Fruit fly (Drosophila melanogaster): ENCODE data around the gene Sgs4.
A peak's percentile ranks its signal among the peaks of the same experiment; 100 is the strongest.

Sgs4 gene

dm6 chrX:3255569-3256309, 5.8 kb downstream of the Sgs4 start (continued):
- TF ChIP-seq CG6689 (GFP tag; IDR thresholded peaks at IDR 0.05): peak; percentile 95
- peak; percentile 84 for TF ChIP-seq CG11247 (GFP tag; IDR thresholded peaks at IDR 0.05)
- no peak for TF ChIP-seq ac (GFP tag; optimal IDR thresholded peaks at IDR 0.05)
- TF ChIP-seq CG18011 (GFP tag; optimal IDR thresholded peaks at IDR 0.05): peak; percentile 89
- peak; percentile 90 for TF ChIP-seq ewg (GFP tag; optimal IDR thresholded peaks at IDR 0.05)
- TF ChIP-seq CG10565 (GFP tag; optimal IDR thresholded peaks at IDR 0.05): peak; percentile 80
- peak; percentile 79 for TF ChIP-seq ERR (GFP tag; optimal IDR thresholded peaks at IDR 0.05)
- peak; percentile 84 for TF ChIP-seq CG13123 (GFP tag; optimal IDR thresholded peaks at IDR 0.05)
- TF ChIP-seq CG7357 (GFP tag; IDR thresholded peaks at IDR 0.05): peak; percentile 88
- TF ChIP-seq CG10274 (GFP tag; optimal IDR thresholded peaks at IDR 0.05): peak; percentile 87
- no peak for TF ChIP-seq twi (tag; optimal IDR thresholded peaks at IDR 0.05)
- TF ChIP-seq bigmax (GFP tag; optimal IDR thresholded peaks at IDR 0.05): no peak
- TF ChIP-seq stc (GFP tag; IDR thresholded peaks at IDR 0.05): peak; percentile 91
- TF ChIP-seq CG16815 (GFP tag; optimal IDR thresholded peaks at IDR 0.05): peak; percentile 92
- TF ChIP-seq NC2α (GFP tag; optimal IDR thresholded peaks at IDR 0.05): peak; percentile 84
- TF ChIP-seq CG10654 (GFP tag; optimal IDR thresholded peaks at IDR 0.05): peak; percentile 94
- TF ChIP-seq pho (GFP tag; optimal IDR thresholded peaks at IDR 0.05): peak; percentile 98
- peak; percentile 61 for TF ChIP-seq fd64A (GFP tag; optimal IDR thresholded peaks at IDR 0.05)
- TF ChIP-seq en (GFP tag; optimal IDR thresholded peaks at IDR 0.05): peak; percentile 81
- peak; percentile 88 for TF ChIP-seq repo (GFP tag; optimal IDR thresholded peaks at IDR 0.05)
- TF ChIP-seq CG1024 (GFP tag; IDR thresholded peaks at IDR 0.05): peak; percentile 75
- peak; percentile 89 for TF ChIP-seq CG10366 (GFP tag; IDR thresholded peaks at IDR 0.05)
- peak; percentile 81 for TF ChIP-seq CG12219 (GFP tag; optimal IDR thresholded peaks at IDR 0.05)
- TF ChIP-seq CG8290 (GFP tag; optimal IDR thresholded peaks at IDR 0.05): no peak
- peak in 1 of 2 experiments; percentile 71 for TF ChIP-seq CG8290 (tag; optimal IDR thresholded peaks at IDR 0.05)
- TF ChIP-seq grn (GFP tag; optimal IDR thresholded peaks at IDR 0.05): peak; percentile 18
- peak; percentile 74 for TF ChIP-seq CG4282 (GFP tag; optimal IDR thresholded peaks at IDR 0.05)
- peak; percentile 91 for TF ChIP-seq Blimp-1 (GFP tag; optimal IDR thresholded peaks at IDR 0.05)
- peak; percentile 92 for TF ChIP-seq ATbp (GFP tag; optimal IDR thresholded peaks at IDR 0.05)
- peak; percentile 97 for TF ChIP-seq CG15269 (tag; optimal IDR thresholded peaks at IDR 0.05)
- TF ChIP-seq vfl (GFP tag; optimal IDR thresholded peaks at IDR 0.05): peak; percentile 94
- TF ChIP-seq schlank (tag; optimal IDR thresholded peaks at IDR 0.05): peak; percentile 75
- no peak for TF ChIP-seq dan (GFP tag; IDR thresholded peaks at IDR 0.05)
- TF ChIP-seq Adf1 (GFP tag; IDR thresholded peaks at IDR 0.05): peak; percentile 76
- TF ChIP-seq CG12104 (GFP tag; optimal IDR thresholded peaks at IDR 0.05): peak; percentile 95
- peak; percentile 81 for TF ChIP-seq CG4404 (GFP tag; IDR thresholded peaks at IDR 0.05)
- peak; percentile 88 for TF ChIP-seq CG15514 (GFP tag; optimal IDR thresholded peaks at IDR 0.05)
- TF ChIP-seq stwl (tag; optimal IDR thresholded peaks at IDR 0.05): no peak
- peak; percentile 96 for TF ChIP-seq CG32532 (GFP tag; IDR thresholded peaks at IDR 0.05)
- TF ChIP-seq Hr51 (GFP tag; optimal IDR thresholded peaks at IDR 0.05): peak; percentile 92 to 98
- peak; percentile 89 for TF ChIP-seq ase (GFP tag; IDR thresholded peaks at IDR 0.05)
- TF ChIP-seq CG14014 (GFP tag; IDR thresholded peaks at IDR 0.05): peak; percentile 95
- peak; percentile 83 for TF ChIP-seq Usf (GFP tag; optimal IDR thresholded peaks at IDR 0.05)
- peak; percentile 90 for TF ChIP-seq CG14441 (GFP tag; IDR thresholded peaks at IDR 0.05)
- peak; percentile 95 for TF ChIP-seq fu2 (GFP tag; optimal IDR thresholded peaks at IDR 0.05)
- TF ChIP-seq caup (GFP tag; optimal IDR thresholded peaks at IDR 0.05; ENCODE audit: severe bottlenecking): peak; percentile 96
- peak; percentile 81 for TF ChIP-seq CG17328 (GFP tag; IDR thresholded peaks at IDR 0.05)
- peak; percentile 98 for TF ChIP-seq CG18619 (GFP tag; optimal IDR thresholded peaks at IDR 0.05)
- peak; percentile 96 for TF ChIP-seq lmd (GFP tag; IDR thresholded peaks at IDR 0.05)
- TF ChIP-seq CG17385 (GFP tag; optimal IDR thresholded peaks at IDR 0.05): peak; percentile 93

All from whole organism, embryonic.